Worm (Caenorhabditis elegans) whole organism, L4 larva: Measurements from ENCODE around the gene nhr-211.

Experiments used
- F37D6.2 ChIP-seq: sonication (generic microtip); optimal IDR thresholded peaks from 2 replicates; lab custom pipeline; 2016; ENCODE audit warnings: mild to moderate bottlenecking, missing genetic modification characterization, missing compliant biosample characterization
- Y105C5A.15 ChIP-seq: fragments of 200-800 bp; sonication (Bioruptor generic); IDR thresholded peaks from 2 replicates; pipeline ENCODE4 v1.3.6; 2022; ENCODE audit warnings: missing genetic modification characterization, missing compliant biosample characterization
- Y48G9A.11 ChIP-seq: fragments of 200-800 bp; sonication (Bioruptor generic); IDR thresholded peaks from 2 replicates; pipeline ENCODE4 v1.3.6; 2022; ENCODE audit warnings: missing genetic modification reagents, missing genetic modification characterization, missing compliant biosample characterization
- ZK546.5 ChIP-seq, 2 experiments: sonication (generic microtip); optimal IDR thresholded peaks; 2 replicates each; lab custom pipeline; 2017; ENCODE audit warnings: missing biosample characterization in 2 of 2, missing genetic modification characterization in 2 of 2
- ceh-20 ChIP-seq: fragments of 200-800 bp; sonication (Bioruptor generic); IDR thresholded peaks from 2 replicates; pipeline ENCODE4 v1.3.6; 2022; ENCODE audit warnings: missing genetic modification reagents, missing genetic modification characterization, missing compliant biosample characterization
- ceh-28 ChIP-seq: fragments of 150-350 bp; optimal IDR thresholded peaks from 2 replicates; lab custom pipeline; 2014; ENCODE audit warnings: missing biosample characterization, missing genetic modification reagents, missing genetic modification characterization
- ceh-32 ChIP-seq: sonication (generic microtip); optimal IDR thresholded peaks from 2 replicates; lab custom pipeline; 2016; ENCODE audit warnings: mild to moderate bottlenecking, missing genetic modification characterization, missing compliant biosample characterization; ENCODE audit not compliant: poor library complexity
- daf-12 ChIP-seq: fragments of 150-350 bp; optimal IDR thresholded peaks from 2 replicates; lab custom pipeline; 2014; ENCODE audit warnings: missing biosample characterization, missing genetic modification reagents, missing genetic modification characterization
- daf-16 ChIP-seq, 3 experiments: sonication (generic microtip); optimal IDR thresholded peaks; 2 replicates each; lab custom pipeline; 2016 to 2017; ENCODE audit warnings: missing genetic modification characterization in 3 of 3, missing genetic modification reagents in 3 of 3, mild to moderate bottlenecking in 2 of 3, missing compliant biosample characterization in 2 of 3, missing biosample characterization in 1 of 3, moderate library complexity in 1 of 3
- daf-19 ChIP-seq: fragments of 200-800 bp; sonication (Bioruptor generic); conservative IDR thresholded peaks from 2 replicates; pipeline ENCODE4 v1.3.6; 2022; ENCODE audit warnings: missing genetic modification characterization, missing compliant biosample characterization
- daf-8 ChIP-seq: fragments of 200-800 bp; sonication (Bioruptor generic); IDR thresholded peaks from 2 replicates; pipeline ENCODE4 v1.3.6; 2022; ENCODE audit warnings: missing genetic modification characterization, missing compliant biosample characterization
- dmd-6 ChIP-seq: fragments of 200-800 bp; sonication (Bioruptor generic); IDR thresholded peaks from 2 replicates; pipeline ENCODE4 v1.3.6; 2022; ENCODE audit warnings: missing genetic modification reagents, missing genetic modification characterization, missing compliant biosample characterization
- dmd-8 ChIP-seq: fragments of 200-800 bp; sonication (Bioruptor generic); IDR thresholded peaks from 2 replicates; pipeline ENCODE4 v1.3.6; 2022; ENCODE audit warnings: missing genetic modification characterization, missing compliant biosample characterization
- dmd-9 ChIP-seq: fragments of 200-800 bp; sonication (Bioruptor generic); IDR thresholded peaks from 2 replicates; pipeline ENCODE4 v1.3.6; 2022; ENCODE audit warnings: missing genetic modification reagents, missing genetic modification characterization, missing compliant biosample characterization
- dve-1 ChIP-seq: sonication (generic microtip); optimal IDR thresholded peaks from 2 replicates; lab custom pipeline; 2017; ENCODE audit warnings: antibody characterized with exemption, mild to moderate bottlenecking, missing genetic modification characterization, missing compliant biosample characterization; ENCODE audit not compliant: insufficient read depth
- fos-1 ChIP-seq: fragments of 150-350 bp; optimal IDR thresholded peaks from 2 replicates; lab custom pipeline; 2014; ENCODE audit warnings: missing biosample characterization, missing genetic modification characterization
- hlh-11 ChIP-seq: fragments of 200-800 bp; sonication (Bioruptor generic); optimal IDR thresholded peaks from 2 replicates; lab custom pipeline; 2018; ENCODE audit warnings: mild to moderate bottlenecking, missing genetic modification characterization, missing compliant biosample characterization
- hlh-30 ChIP-seq: sonication (generic microtip); optimal IDR thresholded peaks from 2 replicates; lab custom pipeline; 2017; ENCODE audit warnings: antibody characterized with exemption, mild to moderate bottlenecking, missing genetic modification characterization, missing compliant biosample characterization; ENCODE audit not compliant: insufficient read depth
- hmg-1.1 ChIP-seq: fragments of 200-800 bp; sonication (Bioruptor generic); IDR thresholded peaks from 2 replicates; pipeline ENCODE4 v1.3.6; 2022; ENCODE audit warnings: missing genetic modification reagents, missing genetic modification characterization, missing compliant biosample characterization
- jun-1 ChIP-seq: fragments of 150-350 bp; optimal IDR thresholded peaks from 2 replicates; lab custom pipeline; 2014; ENCODE audit warnings: missing biosample characterization, missing genetic modification reagents, missing genetic modification characterization
- lim-7 ChIP-seq: fragments of 200-800 bp; sonication (Bioruptor generic); IDR thresholded peaks from 2 replicates; pipeline ENCODE4 v1.3.6; 2022; ENCODE audit warnings: missing genetic modification characterization, missing compliant biosample characterization
- lin-1 ChIP-seq: fragments of 200-800 bp; sonication (Bioruptor generic); IDR thresholded peaks from 2 replicates; pipeline ENCODE4 v1.3.6; 2022; ENCODE audit warnings: missing genetic modification reagents, missing genetic modification characterization, missing compliant biosample characterization
- lin-15B ChIP-seq: fragments of 150-350 bp; sonication (generic microtip); optimal IDR thresholded peaks from 3 replicates; lab custom pipeline; 2014; ENCODE audit warnings: missing biosample characterization, missing genetic modification characterization
- lsy-2 ChIP-seq, 2 experiments: fragments of 150-350 bp in 1 of 2; sonication (generic microtip) in 1 of 2; optimal IDR thresholded peaks; 2 replicates each; lab custom pipeline; 2014 to 2017; ENCODE audit warnings: missing biosample characterization in 2 of 2, missing genetic modification characterization in 2 of 2
- madf-9 ChIP-seq: fragments of 200-800 bp; sonication (Bioruptor generic); conservative IDR thresholded peaks from 2 replicates; pipeline ENCODE4 v1.3.6; 2022; ENCODE audit warnings: missing genetic modification reagents, missing genetic modification characterization, missing compliant biosample characterization
- mdl-1 ChIP-seq, 2 experiments: fragments of 150-350 bp in 1 of 2; sonication (generic microtip) in 1 of 2; optimal IDR thresholded peaks; 2 replicates each; lab custom pipeline; 2014 to 2017; ENCODE audit warnings: missing biosample characterization in 2 of 2, missing genetic modification characterization in 2 of 2
- mep-1 ChIP-seq: fragments of 150-350 bp; sonication (generic microtip); optimal IDR thresholded peaks from 3 replicates; lab custom pipeline; 2014; ENCODE audit warnings: missing biosample characterization, missing genetic modification characterization
- mes-2 ChIP-seq: sonication (generic microtip); optimal IDR thresholded peaks from 2 replicates; lab custom pipeline; 2016; ENCODE audit warnings: missing genotype, mild to moderate bottlenecking, missing genetic modification characterization, missing compliant biosample characterization; ENCODE audit not compliant: poor library complexity, severe bottlenecking
- mxl-2 ChIP-seq: fragments of 200-800 bp; sonication (Bioruptor generic); conservative IDR thresholded peaks from 2 replicates; pipeline ENCODE4 v1.3.6; 2022; ENCODE audit warnings: missing genetic modification reagents, missing genetic modification characterization, missing compliant biosample characterization
- mxl-3 ChIP-seq: fragments of 200-800 bp; sonication (Bioruptor generic); optimal IDR thresholded peaks from 2 replicates; lab custom pipeline; 2018; ENCODE audit warnings: mild to moderate bottlenecking, missing genetic modification characterization, missing compliant biosample characterization
- nhr-28 ChIP-seq: fragments of 150-350 bp; optimal IDR thresholded peaks from 2 replicates; lab custom pipeline; 2014; ENCODE audit warnings: missing biosample characterization, missing genetic modification characterization
- nhr-77 ChIP-seq: fragments of 150-350 bp; optimal IDR thresholded peaks from 2 replicates; lab custom pipeline; 2014; ENCODE audit warnings: missing biosample characterization, missing genetic modification characterization
- php-3 ChIP-seq: fragments of 200-800 bp; sonication (Bioruptor generic); IDR thresholded peaks from 2 replicates; pipeline ENCODE4 v1.3.6; 2022; ENCODE audit warnings: missing genetic modification reagents, missing genetic modification characterization, missing compliant biosample characterization
- pqm-1 ChIP-seq: sonication (generic microtip); optimal IDR thresholded peaks from 2 replicates; lab custom pipeline; 2017; ENCODE audit warnings: missing biosample characterization, missing genetic modification characterization
- set-16 ChIP-seq: fragments of 200-800 bp; sonication (Bioruptor generic); IDR thresholded peaks from 2 replicates; pipeline ENCODE4 v1.3.6; 2022; ENCODE audit warnings: missing genetic modification reagents, missing genetic modification characterization, missing compliant biosample characterization
- skn-1 ChIP-seq: fragments of 150-350 bp; optimal IDR thresholded peaks from 2 replicates; lab custom pipeline; 2014; ENCODE audit warnings: missing biosample characterization, missing genetic modification characterization
- spr-3 ChIP-seq: fragments of 200-800 bp; sonication (Bioruptor generic); optimal IDR thresholded peaks from 2 replicates; lab custom pipeline; 2018; ENCODE audit warnings: mild to moderate bottlenecking, missing genetic modification characterization, missing compliant biosample characterization
- unc-130 ChIP-seq: sonication (generic microtip); optimal IDR thresholded peaks from 2 replicates; lab custom pipeline; 2016; ENCODE audit warnings: missing genetic modification reagents, missing genetic modification characterization, missing compliant biosample characterization
- zip-11 ChIP-seq: fragments of 200-800 bp; sonication (Bioruptor generic); IDR thresholded peaks from 2 replicates; pipeline ENCODE4 v1.3.6; 2022; ENCODE audit warnings: missing genetic modification characterization, missing compliant biosample characterization
- ztf-11 ChIP-seq: fragments of 150-350 bp; optimal IDR thresholded peaks from 2 replicates; lab custom pipeline; 2014; ENCODE audit warnings: missing biosample characterization, missing genetic modification characterization

Gene nhr-211

ce11 chrV:468460-468859, 18.3 kb upstream of the nhr-211 start, which contains the start of gene srbc-57:
srbc-57 (minus strand) TSS chrV:468560.
- TF ChIP-seq daf-12 (tag; lab: Kevin White, UChicago) (no peak), spr-3 (GFP tag; lab: Kevin White, UChicago) (no peak), Y48G9A.11 (GFP tag; lab: Robert Waterston, UW) (no peak), skn-1 (tag; lab: Kevin White, UChicago) (no peak), hmg-1.1 (GFP tag; lab: Robert Waterston, UW) (no peak), Y105C5A.15 (GFP tag; lab: Robert Waterston, UW) (no peak), ZK546.5 (tag; optimal IDR thresholded peaks at IDR 0.05; lab: Kevin White, UChicago) (no peak), mxl-2 (GFP tag; lab: Robert Waterston, UW) (no peak), php-3 (GFP tag; lab: Robert Waterston, UW) (no peak), madf-9 (GFP tag; lab: Robert Waterston, UW) (no peak)

ce11 chrV:472589-472988, 14.2 kb upstream of the nhr-211 start, which contains the start of gene srt-31:
srt-31 (plus strand) TSS chrV:472889.
- TF ChIP-seq unc-130 (GFP tag; lab: Kevin White, UChicago), result no peak
- TF ChIP-seq spr-3 (GFP tag; lab: Kevin White, UChicago), result no peak
- no peak for TF ChIP-seq F37D6.2 (tag; lab: Kevin White, UChicago)
- no peak for TF ChIP-seq daf-19
- no peak for TF ChIP-seq ceh-28 (tag; lab: Kevin White, UChicago)
- no peak for TF ChIP-seq ztf-11 (tag; lab: Kevin White, UChicago)
- TF ChIP-seq jun-1 (tag; lab: Kevin White, UChicago), result no peak
- no peak for TF ChIP-seq lin-15B
- no peak for TF ChIP-seq lim-7 (GFP tag; lab: Robert Waterston, UW)
- TF ChIP-seq ceh-32, result no peak
- no peak for TF ChIP-seq lin-1 (GFP tag; lab: Robert Waterston, UW)
- no peak for TF ChIP-seq dve-1 (tag; lab: Kevin White, UChicago)
- TF ChIP-seq mxl-3 (GFP tag; lab: Kevin White, UChicago), result no peak
- TF ChIP-seq lsy-2 (tag; optimal IDR thresholded peaks at IDR 0.05; lab: Kevin White, UChicago), result no peak
- no peak for TF ChIP-seq mdl-1 (tag; optimal IDR thresholded peaks at IDR 0.05; lab: Kevin White, UChicago)
- TF ChIP-seq mep-1 (tag; lab: Kevin White, UChicago), result no peak
- TF ChIP-seq daf-12 (tag; lab: Kevin White, UChicago), result no peak
- TF ChIP-seq daf-8 (GFP tag; lab: Robert Waterston, UW), result no peak

ce11 chrV:474516-474915, 12.3 kb upstream of the nhr-211 start, which contains the start of gene nhr-99:
nhr-99 (plus strand) TSS chrV:474778.
- TF ChIP-seq nhr-28 (peak; percentile 80), dmd-8 (GFP tag; lab: Robert Waterston, UW) (no peak), mxl-3 (GFP tag; lab: Kevin White, UChicago) (peak; percentile 27), php-3 (GFP tag; lab: Robert Waterston, UW) (peak; percentile 94), daf-16 (GFP tag; optimal IDR thresholded peaks at IDR 0.05; lab: Kevin White, UChicago) (no peak), daf-16 (tag; optimal IDR thresholded peaks at IDR 0.05; lab: Kevin White, UChicago) (peak; percentile 75), ceh-20 (no peak), zip-11 (no peak), dmd-9 (GFP tag; lab: Robert Waterston, UW) (no peak), dmd-6 (GFP tag; lab: Robert Waterston, UW) (peak; percentile 79), pqm-1 (tag; lab: Kevin White, UChicago) (peak; percentile 46), hlh-11 (peak; percentile 61), mes-2 (tag; lab: Kevin White, UChicago) (no peak), fos-1 (no peak), set-16 (GFP tag; lab: Robert Waterston, UW) (no peak), hlh-30 (tag; lab: Kevin White, UChicago) (peak; percentile 39), dve-1 (tag; lab: Kevin White, UChicago) (peak; percentile 71), mdl-1 (tag; optimal IDR thresholded peaks at IDR 0.05; lab: Kevin White, UChicago) (peak in 1 of 2 experiments; percentile 45), nhr-77 (tag; lab: Kevin White, UChicago) (peak; percentile 47)
